Fruit fly (Drosophila melanogaster) whole organism, wandering third instar larva: ENCODE data around the gene CG14731.

Source experiments
- Abd-B ChIP-seq: fragments of >200 bp; optimal IDR thresholded peaks from 2 replicates; lab custom pipeline; 2017; ENCODE audit warnings: missing biosample characterization, missing genetic modification characterization
- CG32264 ChIP-seq: fragments of 200-800 bp; sonication (Bioruptor generic); optimal IDR thresholded peaks from 2 replicates; lab custom pipeline; 2016; ENCODE audit warnings: missing biosample characterization, missing genetic modification characterization
- CG9705 ChIP-seq: fragments of 200-800 bp; sonication (Bioruptor generic); optimal IDR thresholded peaks from 2 replicates; lab custom pipeline; 2018; ENCODE audit warnings: missing biosample characterization, mild to moderate bottlenecking, missing genetic modification characterization
- CrebA ChIP-seq: fragments of 200-800 bp; sonication (Bioruptor generic); optimal IDR thresholded peaks from 2 replicates; lab custom pipeline; 2016; ENCODE audit warnings: missing biosample characterization, mild to moderate bottlenecking, missing genetic modification characterization, borderline replicate concordance
- Dfd ChIP-seq: fragments of >200 bp; optimal IDR thresholded peaks from 2 replicates; lab custom pipeline; 2017; ENCODE audit warnings: missing biosample characterization, missing genetic modification characterization
- Dif ChIP-seq: fragments of 200-275, 200-300 bp; sonication (Bioruptor generic); optimal IDR thresholded peaks from 2 replicates; lab custom pipeline; 2018; ENCODE audit warnings: missing biosample characterization, missing genetic modification characterization; ENCODE audit not compliant: partially characterized antibody
- GATAd ChIP-seq: sonication (Bioruptor generic); optimal IDR thresholded peaks from 2 replicates; lab custom pipeline; 2016; ENCODE audit warnings: missing biosample characterization, missing genetic modification characterization
- HLH106 ChIP-seq: fragments of 200-800 bp; optimal IDR thresholded peaks from 3 replicates; lab custom pipeline; 2019; ENCODE audit warnings: missing biosample characterization, mild to moderate bottlenecking, missing genetic modification characterization, moderate library complexity
- Hnf4 ChIP-seq: fragments of 200-800 bp; sonication (Bioruptor generic); optimal IDR thresholded peaks from 2 replicates; lab custom pipeline; 2016; ENCODE audit warnings: missing biosample characterization, mild to moderate bottlenecking, missing genetic modification characterization
- Hr78 ChIP-seq: fragments of >200 bp; optimal IDR thresholded peaks from 2 replicates; lab custom pipeline; 2017; ENCODE audit warnings: missing biosample characterization, missing genetic modification characterization
- Hr83 ChIP-seq: fragments of 200-300 bp; sonication (Bioruptor generic); optimal IDR thresholded peaks from 2 replicates; lab custom pipeline; 2016; ENCODE audit warnings: missing biosample characterization, mild to moderate bottlenecking, missing genetic modification characterization, moderate library complexity; ENCODE audit not compliant: poor library complexity, severe bottlenecking
- Jra ChIP-seq: sonication (Bioruptor generic); optimal IDR thresholded peaks from 2 replicates; lab custom pipeline; 2016; ENCODE audit warnings: missing biosample characterization, missing genetic modification characterization
- Mio ChIP-seq: sonication (Bioruptor generic); optimal IDR thresholded peaks from 2 replicates; lab custom pipeline; 2016; ENCODE audit warnings: missing biosample characterization, missing genetic modification characterization
- Myc ChIP-seq: fragments of >200 bp; optimal IDR thresholded peaks from 2 replicates; lab custom pipeline; 2017
- N ChIP-seq: fragments of >200 bp; optimal IDR thresholded peaks from 2 replicates; lab custom pipeline; 2018; ENCODE audit warnings: missing biosample characterization, missing external identifiers, missing genetic modification characterization
- OdsH ChIP-seq: fragments of 200-800 bp; sonication (Bioruptor generic); optimal IDR thresholded peaks from 2 replicates; lab custom pipeline; 2016; ENCODE audit warnings: missing biosample characterization, mild to moderate bottlenecking, missing genetic modification characterization
- Rel ChIP-seq, 2 experiments: fragments of 200-800 bp; sonication (Bioruptor generic) in 1 of 2; optimal IDR thresholded peaks; 2 replicates in 1 of 2; 3 replicates in 1 of 2; lab custom pipeline; 2016 to 2019; ENCODE audit warnings: mild to moderate bottlenecking in 2 of 2, missing biosample characterization in 2 of 2, missing genetic modification characterization in 2 of 2, moderate library complexity in 1 of 2
- Sp1 ChIP-seq: fragments of 200-800 bp; sonication (Bioruptor generic); optimal IDR thresholded peaks from 3 replicates; lab custom pipeline; 2019; ENCODE audit warnings: missing biosample characterization, mild to moderate bottlenecking, missing genetic modification characterization, moderate library complexity
- Vsx2 ChIP-seq: fragments of 200-300, 225-300 bp; sonication (Bioruptor generic); optimal IDR thresholded peaks from 2 replicates; lab custom pipeline; 2018; ENCODE audit warnings: missing biosample characterization, missing genetic modification characterization; ENCODE audit not compliant: partially characterized antibody
- br ChIP-seq: fragments of 200-800 bp; sonication (Bioruptor generic); optimal IDR thresholded peaks from 2 replicates; lab custom pipeline; 2016; ENCODE audit warnings: missing biosample characterization, missing genetic modification characterization
- brk ChIP-seq: fragments of 200-800 bp; sonication (Bioruptor generic); optimal IDR thresholded peaks from 2 replicates; lab custom pipeline; 2016; ENCODE audit warnings: missing biosample characterization, mild to moderate bottlenecking, missing genetic modification characterization
- dl ChIP-seq, 2 experiments: fragments of 175-275, 200-275 bp in 1 of 2; fragments of 200-275 bp in 1 of 2; sonication (Bioruptor generic); optimal IDR thresholded peaks; lab custom pipeline; 2018; ENCODE audit warnings: mild to moderate bottlenecking in 2 of 2, missing biosample characterization in 2 of 2, missing genetic modification characterization in 2 of 2, moderate library complexity in 2 of 2; ENCODE audit not compliant: partially characterized antibody in 2 of 2, insufficient read depth in 1 of 2
- dmrt93B ChIP-seq: fragments of 200-800 bp; sonication (Bioruptor generic); optimal IDR thresholded peaks from 2 replicates; lab custom pipeline; 2018; ENCODE audit warnings: missing biosample characterization, mild to moderate bottlenecking, missing genetic modification characterization
- dsf ChIP-seq: sonication (Bioruptor generic); optimal IDR thresholded peaks from 2 replicates; lab custom pipeline; 2016; ENCODE audit warnings: missing biosample characterization, missing genetic modification characterization, borderline replicate concordance
- ey ChIP-seq: fragments of 200-800 bp; sonication (Bioruptor generic); optimal IDR thresholded peaks from 2 replicates; lab custom pipeline; 2016; ENCODE audit warnings: missing biosample characterization, missing genetic modification characterization
- foxo ChIP-seq, 2 experiments: fragments of 200-800 bp; sonication (Bioruptor generic); optimal IDR thresholded peaks; 2 replicates in 1 of 2; 3 replicates in 1 of 2; lab custom pipeline; 2016 to 2017; ENCODE audit warnings: missing biosample characterization in 2 of 2, missing genetic modification characterization in 2 of 2
- fru ChIP-seq: fragments of 200-800 bp; sonication (Bioruptor generic); optimal IDR thresholded peaks from 3 replicates; lab custom pipeline; 2016; ENCODE audit warnings: missing biosample characterization, mild to moderate bottlenecking, missing genetic modification characterization
- h ChIP-seq: fragments of 200-800 bp; sonication (Bioruptor generic); optimal IDR thresholded peaks from 3 replicates; lab custom pipeline; 2016; ENCODE audit warnings: missing biosample characterization, mild to moderate bottlenecking, missing genetic modification characterization
- jim ChIP-seq: fragments of 175-275, 200-325 bp; sonication (Bioruptor generic); optimal IDR thresholded peaks from 2 replicates; lab custom pipeline; 2016; ENCODE audit warnings: missing biosample characterization, mild to moderate bottlenecking, missing genetic modification characterization
- lola ChIP-seq: fragments of >200 bp; optimal IDR thresholded peaks from 2 replicates; lab custom pipeline; 2017; ENCODE audit warnings: missing biosample characterization, missing genetic modification characterization
- pan ChIP-seq: fragments of >200 bp; optimal IDR thresholded peaks from 2 replicates; lab custom pipeline; 2017
- psq ChIP-seq: fragments of 200-800 bp; sonication (Bioruptor generic); optimal IDR thresholded peaks from 3 replicates; lab custom pipeline; 2017; ENCODE audit warnings: missing biosample characterization, mild to moderate bottlenecking, missing genetic modification characterization, moderate library complexity
- rgr ChIP-seq: fragments of 200-800 bp; sonication (Bioruptor generic); optimal IDR thresholded peaks from 3 replicates; lab custom pipeline; 2016; ENCODE audit warnings: missing biosample characterization, mild to moderate bottlenecking, missing genetic modification characterization
- sage ChIP-seq: fragments of 200-800 bp; sonication (Bioruptor generic); optimal IDR thresholded peaks from 2 replicates; lab custom pipeline; 2016; ENCODE audit warnings: missing biosample characterization, mild to moderate bottlenecking, missing genetic modification characterization
- sv ChIP-seq: fragments of 200-800 bp; sonication (Bioruptor generic); optimal IDR thresholded peaks from 3 replicates; lab custom pipeline; 2016; ENCODE audit warnings: missing biosample characterization, missing genetic modification characterization
- tai ChIP-seq: sonication (Bioruptor generic); optimal IDR thresholded peaks from 2 replicates; lab custom pipeline; 2016; ENCODE audit warnings: missing biosample characterization, missing genetic modification characterization
- usp ChIP-seq: fragments of >200 bp; optimal IDR thresholded peaks from 2 replicates; lab custom pipeline; 2017; ENCODE audit warnings: missing biosample characterization, missing genetic modification characterization
- woc ChIP-seq: sonication (Bioruptor generic); optimal IDR thresholded peaks from 2 replicates; lab custom pipeline; 2016; ENCODE audit warnings: missing biosample characterization, mild to moderate bottlenecking, missing genetic modification characterization

The CG14731 gene

dm6 chr3R:11902893-11903292 lies 28.2 kb upstream of the CG14731 start:
- TF ChIP-seq foxo (GFP tag; optimal IDR thresholded peaks at IDR 0.05; lab: Kevin White, UChicago): no peak
- no peak for TF ChIP-seq Mio
- no peak for TF ChIP-seq dmrt93B (GFP tag; lab: Kevin White, UChicago)
- TF ChIP-seq sv (GFP tag; lab: Kevin White, UChicago): no peak
- TF ChIP-seq Rel (GFP tag; optimal IDR thresholded peaks at IDR 0.05; lab: Kevin White, UChicago): no peak
- TF ChIP-seq Rel (tag; optimal IDR thresholded peaks at IDR 0.05; lab: Kevin White, UChicago): no peak
- peak; percentile 51 for TF ChIP-seq ey (GFP tag; lab: Kevin White, UChicago)
- no peak for TF ChIP-seq Myc (lab: Kevin White, UChicago)
- TF ChIP-seq HLH106 (tag; lab: Kevin White, UChicago): peak; percentile 19
- no peak for TF ChIP-seq Dfd (GFP tag; lab: Kevin White, UChicago)
- peak; percentile 49 for TF ChIP-seq h (GFP tag; lab: Kevin White, UChicago)
- TF ChIP-seq Jra (GFP tag; lab: Kevin White, UChicago): no peak
- TF ChIP-seq woc (GFP tag; lab: Kevin White, UChicago): peak; percentile 29
- TF ChIP-seq lola (GFP tag; lab: Kevin White, UChicago): no peak
- TF ChIP-seq N: no peak
- no peak for TF ChIP-seq sage (GFP tag; lab: Kevin White, UChicago)
- no peak for TF ChIP-seq pan (lab: Kevin White, UChicago)
- no peak for TF ChIP-seq Abd-B (GFP tag; lab: Kevin White, UChicago)
- TF ChIP-seq CG9705: no peak
- TF ChIP-seq rgr (GFP tag; lab: Kevin White, UChicago): no peak
- TF ChIP-seq br: no peak
- TF ChIP-seq tai: no peak
- no peak for TF ChIP-seq dl (GFP tag; optimal IDR thresholded peaks at IDR 0.05; lab: Kevin White, UChicago; ENCODE audit: insufficient read depth in 1 of 2, partially characterized antibody in 2 of 2)
- no peak for TF ChIP-seq dsf
- no peak for TF ChIP-seq jim
- no peak for TF ChIP-seq brk (GFP tag; lab: Kevin White, UChicago)
- no peak for TF ChIP-seq CrebA (GFP tag; lab: Kevin White, UChicago)
- peak; percentile 26 for TF ChIP-seq psq (GFP tag; lab: Kevin White, UChicago)
- no peak for TF ChIP-seq Vsx2 (GFP tag; lab: Kevin White, UChicago)
- TF ChIP-seq GATAd: no peak
- no peak for TF ChIP-seq Hr83 (GFP tag; lab: Kevin White, UChicago)
- TF ChIP-seq OdsH: peak; percentile 46
- TF ChIP-seq Sp1 (GFP tag; lab: Kevin White, UChicago): no peak
- TF ChIP-seq Hr78 (GFP tag; lab: Kevin White, UChicago): no peak
- TF ChIP-seq usp (GFP tag; lab: Kevin White, UChicago): no peak
- peak; percentile 28 for TF ChIP-seq Hnf4 (GFP tag; lab: Kevin White, UChicago)
- TF ChIP-seq fru (GFP tag; lab: Kevin White, UChicago): peak; percentile 59
- no peak for TF ChIP-seq CG32264
- no peak for TF ChIP-seq Dif (GFP tag; lab: Kevin White, UChicago)

- no peak for TF ChIP-seq Hr83 (GFP tag; lab: Kevin White, UChicago)
- peak in 1 of 2 experiments; percentile 67 for TF ChIP-seq foxo (GFP tag; optimal IDR thresholded peaks at IDR 0.05; lab: Kevin White, UChicago)
- peak; percentile 59 for TF ChIP-seq rgr (GFP tag; lab: Kevin White, UChicago)
- no peak for TF ChIP-seq N
- no peak for TF ChIP-seq usp (GFP tag; lab: Kevin White, UChicago)
- TF ChIP-seq Jra (GFP tag; lab: Kevin White, UChicago): no peak
- TF ChIP-seq fru (GFP tag; lab: Kevin White, UChicago): peak; percentile 66
- TF ChIP-seq CG9705: no peak
- peak; percentile 59 for TF ChIP-seq h (GFP tag; lab: Kevin White, UChicago)
- TF ChIP-seq dmrt93B (GFP tag; lab: Kevin White, UChicago): no peak
- TF ChIP-seq psq (GFP tag; lab: Kevin White, UChicago): peak; percentile 39
- TF ChIP-seq Dif (GFP tag; lab: Kevin White, UChicago): no peak
- TF ChIP-seq GATAd: no peak
- TF ChIP-seq Hr78 (GFP tag; lab: Kevin White, UChicago): no peak
- no peak for TF ChIP-seq dsf
- TF ChIP-seq dl (GFP tag; optimal IDR thresholded peaks at IDR 0.05; lab: Kevin White, UChicago; ENCODE audit: insufficient read depth in 1 of 2, partially characterized antibody in 2 of 2): no peak
- TF ChIP-seq br: no peak
- no peak for TF ChIP-seq jim
- TF ChIP-seq CrebA (GFP tag; lab: Kevin White, UChicago): no peak
- peak; percentile 58 for TF ChIP-seq ey (GFP tag; lab: Kevin White, UChicago)
- TF ChIP-seq woc (GFP tag; lab: Kevin White, UChicago): peak; percentile 24
- TF ChIP-seq HLH106 (tag; lab: Kevin White, UChicago): peak; percentile 44
- no peak for TF ChIP-seq Dfd (GFP tag; lab: Kevin White, UChicago)
- no peak for TF ChIP-seq brk (GFP tag; lab: Kevin White, UChicago)
- TF ChIP-seq Vsx2 (GFP tag; lab: Kevin White, UChicago): no peak
- no peak for TF ChIP-seq sage (GFP tag; lab: Kevin White, UChicago)
- no peak for TF ChIP-seq tai
- no peak for TF ChIP-seq Abd-B (GFP tag; lab: Kevin White, UChicago)
- TF ChIP-seq Hnf4 (GFP tag; lab: Kevin White, UChicago): peak; percentile 37
- no peak for TF ChIP-seq Mio
- peak; percentile 39 for TF ChIP-seq Sp1 (GFP tag; lab: Kevin White, UChicago)
- TF ChIP-seq lola (GFP tag; lab: Kevin White, UChicago): no peak
- no peak for TF ChIP-seq Myc (lab: Kevin White, UChicago)
- peak; percentile 24 for TF ChIP-seq OdsH
- TF ChIP-seq sv (GFP tag; lab: Kevin White, UChicago): no peak
- TF ChIP-seq CG32264: peak; percentile 18
- no peak for TF ChIP-seq Rel (GFP tag; optimal IDR thresholded peaks at IDR 0.05; lab: Kevin White, UChicago)
- TF ChIP-seq Rel (tag; optimal IDR thresholded peaks at IDR 0.05; lab: Kevin White, UChicago): no peak
- TF ChIP-seq pan (lab: Kevin White, UChicago): no peak
Observed at dm6 chr3R:11920605-11921004, 10.5 kb upstream of the CG14731 start.
